Fruit fly (Drosophila melanogaster) whole organism: ENCODE measurements around the gene bond.

Source experiments
- CG8478 ChIP-seq: fragments of >200 bp; optimal IDR thresholded peaks from 2 replicates; lab custom pipeline; 2018; ENCODE audit warnings: inconsistent platforms
- Dll ChIP-seq: fragments of >200 bp; optimal IDR thresholded peaks from 2 replicates; lab custom pipeline; 2017
- EcR ChIP-seq, 2 experiments: fragments of >200 bp; optimal IDR thresholded peaks; 2 replicates each; lab custom pipeline; 2017; ENCODE audit warnings: missing biosample characterization in 2 of 2, missing genetic modification characterization in 2 of 2, missing genetic modification reagents in 2 of 2
- pan ChIP-seq: fragments of >200 bp; optimal IDR thresholded peaks from 2 replicates; lab custom pipeline; 2017
- psq ChIP-seq: fragments of >200 bp; optimal IDR thresholded peaks from 2 replicates; lab custom pipeline; 2017
- usp ChIP-seq: fragments of >200 bp; optimal IDR thresholded peaks from 2 replicates; lab custom pipeline; 2017; ENCODE audit warnings: missing biosample characterization, missing genetic modification characterization, mixed read lengths

Gene bond

dm6 chr3R:22568508-22568907 lies 18.0 kb downstream of the bond start:
- TF ChIP-seq usp (GFP tag; lab: Kevin White, UChicago) (no peak), psq (lab: Kevin White, UChicago) (no peak), Dll (no peak), pan (no peak), CG8478 (lab: Kevin White, UChicago) (no peak), EcR (GFP tag; optimal IDR thresholded peaks at IDR 0.05; lab: Kevin White, UChicago) (no peak)

dm6 chr3R:22569888-22570287 lies 19.4 kb downstream of the bond start, which contains the start of gene CG33110:
Gene CG33110, plus strand, starts transcription at chr3R:22570188.
- no peak for TF ChIP-seq pan
- TF ChIP-seq EcR (GFP tag; optimal IDR thresholded peaks at IDR 0.05; lab: Kevin White, UChicago), result no peak
- no peak for TF ChIP-seq CG8478 (lab: Kevin White, UChicago)
- TF ChIP-seq usp (GFP tag; lab: Kevin White, UChicago), result no peak
- no peak for TF ChIP-seq psq (lab: Kevin White, UChicago)
- no peak for TF ChIP-seq Dll

dm6 chr3R:22573590-22573989 lies 23.1 kb downstream of the bond start:
- TF ChIP-seq EcR (GFP tag; optimal IDR thresholded peaks at IDR 0.05; lab: Kevin White, UChicago), result no peak
- TF ChIP-seq psq (lab: Kevin White, UChicago), result no peak
- TF ChIP-seq usp (GFP tag; lab: Kevin White, UChicago), result no peak
- TF ChIP-seq pan, result no peak
- TF ChIP-seq CG8478 (lab: Kevin White, UChicago), result no peak
- TF ChIP-seq Dll, result no peak

dm6 chr3R:22576096-22576697 lies 25.7 kb downstream of the bond start:
- no peak for TF ChIP-seq pan
- no peak for TF ChIP-seq Dll
- TF ChIP-seq CG8478 (lab: Kevin White, UChicago), result no peak

- no peak for TF ChIP-seq usp (GFP tag; lab: Kevin White, UChicago)
- no peak for TF ChIP-seq psq (lab: Kevin White, UChicago)
- no peak for TF ChIP-seq pan
- no peak for TF ChIP-seq Dll
- no peak for TF ChIP-seq EcR (GFP tag; optimal IDR thresholded peaks at IDR 0.05; lab: Kevin White, UChicago)
- TF ChIP-seq CG8478 (lab: Kevin White, UChicago), result no peak
These were observed 26.5 kb downstream of the bond start for dm6 chr3R:22576979-22577378.

- TF ChIP-seq psq (lab: Kevin White, UChicago) (no peak), EcR (GFP tag; optimal IDR thresholded peaks at IDR 0.05; lab: Kevin White, UChicago) (no peak), CG8478 (lab: Kevin White, UChicago) (no peak), pan (no peak)
These were observed 30.1 kb downstream of the bond start, which contains the start of gene CSN6 for dm6 chr3R:22580546-22580945. Gene CSN6, plus strand, starts transcription at chr3R:22580773.

- TF ChIP-seq psq (lab: Kevin White, UChicago), result no peak
- no peak for TF ChIP-seq usp (GFP tag; lab: Kevin White, UChicago)
- TF ChIP-seq EcR (GFP tag; optimal IDR thresholded peaks at IDR 0.05; lab: Kevin White, UChicago), result no peak
- no peak for TF ChIP-seq Dll
- TF ChIP-seq pan, result no peak
These were observed 32.5 kb downstream of the bond start, which contains the start of gene Dph5 for dm6 chr3R:22582981-22583380. Gene Dph5, minus strand, starts transcription at chr3R:22583225.

- no peak for TF ChIP-seq CG8478 (lab: Kevin White, UChicago)
- TF ChIP-seq usp (GFP tag; lab: Kevin White, UChicago), result no peak
- no peak for TF ChIP-seq pan
- no peak for TF ChIP-seq EcR (GFP tag; optimal IDR thresholded peaks at IDR 0.05; lab: Kevin White, UChicago)
- no peak for TF ChIP-seq psq (lab: Kevin White, UChicago)
- TF ChIP-seq Dll, result no peak
These were observed 34.1 kb downstream of the bond start, which contains the start of the genes CG33107 and CG6937 for dm6 chr3R:22584582-22584981. Gene CG33107, minus strand, starts transcription at chr3R:22584718. Gene CG6937, plus strand, starts transcription at chr3R:22584773.

dm6 chr3R:22586525-22586924 lies 36.0 kb downstream of the bond start, which contains the start of gene btn:
Gene btn, minus strand, starts transcription at chr3R:22586625.
- TF ChIP-seq pan (no peak), psq (lab: Kevin White, UChicago) (no peak), Dll (no peak), CG8478 (lab: Kevin White, UChicago) (no peak), EcR (GFP tag; optimal IDR thresholded peaks at IDR 0.05; lab: Kevin White, UChicago) (no peak), usp (GFP tag; lab: Kevin White, UChicago) (no peak)

- TF ChIP-seq Dll (no peak), psq (lab: Kevin White, UChicago) (no peak), usp (GFP tag; lab: Kevin White, UChicago) (no peak), EcR (GFP tag; optimal IDR thresholded peaks at IDR 0.05; lab: Kevin White, UChicago) (no peak), pan (no peak), CG8478 (lab: Kevin White, UChicago) (no peak)
These were observed 37.0 kb downstream of the bond start, which contains the start of gene Efa6 for dm6 chr3R:22587419-22587963. Gene Efa6, plus strand, starts transcription at chr3R:22587755.

- TF ChIP-seq pan (no peak), usp (GFP tag; lab: Kevin White, UChicago) (no peak), Dll (no peak), EcR (GFP tag; optimal IDR thresholded peaks at IDR 0.05; lab: Kevin White, UChicago) (no peak), psq (lab: Kevin White, UChicago) (no peak), CG8478 (lab: Kevin White, UChicago) (no peak)
These were observed 38.3 kb downstream of the bond start for dm6 chr3R:22588756-22589155.

dm6 chr3R:22589311-22589710 lies 38.8 kb downstream of the bond start:
- TF ChIP-seq CG8478 (lab: Kevin White, UChicago), result no peak
